Worm (Caenorhabditis elegans) whole organism, late embryonic: ENCODE data around the gene Y37H2A.18.

ENCODE experiments used
- F13H6.1 ChIP-seq: sonication (generic microtip); optimal IDR thresholded peaks from 2 replicates; lab custom pipeline; 2016; ENCODE audit warnings: missing genetic modification characterization, missing compliant biosample characterization
- K02D7.2 ChIP-seq: sonication (generic microtip); optimal IDR thresholded peaks from 2 replicates; lab custom pipeline; 2017; ENCODE audit warnings: mild to moderate bottlenecking, missing genetic modification characterization, missing compliant biosample characterization
- Y22D7AL.16 ChIP-seq: sonication (generic microtip); optimal IDR thresholded peaks from 2 replicates; lab custom pipeline; 2016; ENCODE audit warnings: missing genetic modification characterization, missing compliant biosample characterization
- ahr-1 ChIP-seq: sonication (generic microtip); optimal IDR thresholded peaks from 2 replicates; lab custom pipeline; 2016; ENCODE audit warnings: missing genetic modification characterization, missing compliant biosample characterization
- ceh-14 ChIP-seq: sonication (generic microtip); optimal IDR thresholded peaks from 2 replicates; lab custom pipeline; 2016; ENCODE audit warnings: missing genotype, missing genetic modification characterization, missing compliant biosample characterization
- ceh-18 ChIP-seq: sonication (generic microtip); optimal IDR thresholded peaks from 2 replicates; lab custom pipeline; 2016; ENCODE audit warnings: missing genetic modification characterization, missing compliant biosample characterization
- ceh-19 ChIP-seq: fragments of 200-800 bp; sonication (Bioruptor generic); optimal IDR thresholded peaks from 2 replicates; lab custom pipeline; 2018; ENCODE audit warnings: mild to moderate bottlenecking, missing genetic modification characterization, missing compliant biosample characterization
- ceh-24 ChIP-seq: sonication (generic microtip); optimal IDR thresholded peaks from 2 replicates; lab custom pipeline; 2016; ENCODE audit warnings: mild to moderate bottlenecking, missing genetic modification characterization, missing compliant biosample characterization
- ceh-30 ChIP-seq: fragments of 150-350 bp; optimal IDR thresholded peaks from 2 replicates; lab custom pipeline; 2014; ENCODE audit warnings: missing biosample characterization, missing genetic modification characterization
- ceh-34 ChIP-seq: sonication (generic microtip); optimal IDR thresholded peaks from 2 replicates; lab custom pipeline; 2016; ENCODE audit warnings: mild to moderate bottlenecking, missing genetic modification characterization, missing compliant biosample characterization
- ceh-45 ChIP-seq: fragments of 200-800 bp; sonication (Bioruptor generic); IDR thresholded peaks from 2 replicates; pipeline ENCODE4 v1.3.6; 2022; ENCODE audit warnings: missing genetic modification reagents, missing genetic modification characterization, missing compliant biosample characterization
- ceh-6 ChIP-seq: fragments of 200-800 bp; sonication (Bioruptor generic); optimal IDR thresholded peaks from 2 replicates; lab custom pipeline; 2018; ENCODE audit warnings: mild to moderate bottlenecking, missing genetic modification characterization, missing compliant biosample characterization
- ceh-9 ChIP-seq: sonication (generic microtip); optimal IDR thresholded peaks from 2 replicates; lab custom pipeline; 2016; ENCODE audit warnings: mild to moderate bottlenecking, missing genetic modification characterization, inconsistent platforms, missing compliant biosample characterization
- elt-2 ChIP-seq: sonication (generic microtip); optimal IDR thresholded peaks from 2 replicates; lab custom pipeline; 2016; ENCODE audit warnings: missing genetic modification reagents, missing genetic modification characterization, missing compliant biosample characterization
- elt-4 ChIP-seq: sonication (generic microtip); optimal IDR thresholded peaks from 2 replicates; lab custom pipeline; 2016; ENCODE audit warnings: missing genetic modification characterization, missing compliant biosample characterization
- ets-4 ChIP-seq: sonication (generic microtip); optimal IDR thresholded peaks from 2 replicates; lab custom pipeline; 2016; ENCODE audit warnings: missing genetic modification characterization, missing compliant biosample characterization
- fax-1 ChIP-seq: sonication (generic microtip); optimal IDR thresholded peaks from 2 replicates; lab custom pipeline; 2016; ENCODE audit warnings: missing genotype, missing genetic modification characterization, missing compliant biosample characterization
- gmeb-2 ChIP-seq: sonication (generic microtip); optimal IDR thresholded peaks from 2 replicates; lab custom pipeline; 2016; ENCODE audit warnings: missing genetic modification characterization, inconsistent platforms, missing compliant biosample characterization
- hlh-13 ChIP-seq: fragments of 200-800 bp; sonication (Bioruptor generic); optimal IDR thresholded peaks from 2 replicates; lab custom pipeline; 2018; ENCODE audit warnings: mild to moderate bottlenecking, missing genetic modification characterization, missing compliant biosample characterization
- hlh-30 ChIP-seq: sonication (generic microtip); optimal IDR thresholded peaks from 2 replicates; lab custom pipeline; 2017; ENCODE audit warnings: antibody characterized with exemption, missing genetic modification characterization, missing compliant biosample characterization; ENCODE audit not compliant: insufficient read depth
- hlh-8 ChIP-seq: sonication (generic microtip); optimal IDR thresholded peaks from 2 replicates; lab custom pipeline; 2016; ENCODE audit warnings: missing genotype, missing genetic modification characterization, missing compliant biosample characterization
- lim-6 ChIP-seq: sonication (generic microtip); optimal IDR thresholded peaks from 2 replicates; lab custom pipeline; 2016; ENCODE audit warnings: missing genetic modification characterization, missing compliant biosample characterization
- madf-2 ChIP-seq: sonication (generic microtip); optimal IDR thresholded peaks from 2 replicates; lab custom pipeline; 2017; ENCODE audit warnings: missing genetic modification characterization, missing compliant biosample characterization
- mec-3 ChIP-seq: sonication (generic microtip); optimal IDR thresholded peaks from 2 replicates; lab custom pipeline; 2016; ENCODE audit warnings: borderline replicate concordance, missing genetic modification characterization, missing compliant biosample characterization
- nfya-1 ChIP-seq: sonication (generic microtip); optimal IDR thresholded peaks from 2 replicates; lab custom pipeline; 2017; ENCODE audit warnings: missing genetic modification characterization, mild to moderate bottlenecking, missing compliant biosample characterization, antibody characterized with exemption, moderate library complexity
- npax-4 ChIP-seq: sonication (generic microtip); optimal IDR thresholded peaks from 2 replicates; lab custom pipeline; 2016; ENCODE audit warnings: missing genetic modification characterization, missing compliant biosample characterization
- pag-3 ChIP-seq: sonication (generic microtip); optimal IDR thresholded peaks from 2 replicates; lab custom pipeline; 2016; ENCODE audit warnings: missing compliant biosample characterization, missing genetic modification characterization, borderline replicate concordance
- pat-9 ChIP-seq: fragments of 200-800 bp; sonication (Bioruptor generic); optimal IDR thresholded peaks from 2 replicates; lab custom pipeline; 2018; ENCODE audit warnings: mild to moderate bottlenecking, missing genetic modification characterization, moderate library complexity, missing compliant biosample characterization
- pax-1 ChIP-seq: fragments of 150-350 bp; optimal IDR thresholded peaks from 2 replicates; lab custom pipeline; 2014; ENCODE audit warnings: missing biosample characterization, missing genetic modification characterization
- pha-4 ChIP-seq: fragments of 150-350 bp; optimal IDR thresholded peaks from 2 replicates; lab custom pipeline; 2018; ENCODE audit warnings: missing biosample characterization, missing genetic modification reagents, missing genetic modification characterization
- pqm-1 ChIP-seq: sonication (generic microtip); optimal IDR thresholded peaks from 2 replicates; lab custom pipeline; 2016; ENCODE audit warnings: missing genetic modification characterization, missing compliant biosample characterization
- pros-1 ChIP-seq: fragments of 150-350 bp; optimal IDR thresholded peaks from 2 replicates; lab custom pipeline; 2014; ENCODE audit warnings: missing biosample characterization, missing genetic modification reagents, missing genetic modification characterization
- ref-2 ChIP-seq: sonication (generic microtip); optimal IDR thresholded peaks from 2 replicates; lab custom pipeline; 2016; ENCODE audit warnings: missing genetic modification characterization, missing compliant biosample characterization
- rnt-1 ChIP-seq: sonication (generic microtip); optimal IDR thresholded peaks from 2 replicates; lab custom pipeline; 2016; ENCODE audit warnings: missing genetic modification characterization, missing compliant biosample characterization
- sdc-2 ChIP-seq: sonication (generic microtip); optimal IDR thresholded peaks from 2 replicates; lab custom pipeline; 2016; ENCODE audit warnings: missing genotype, missing genetic modification characterization, missing compliant biosample characterization
- syd-9 ChIP-seq: sonication (generic microtip); optimal IDR thresholded peaks from 2 replicates; lab custom pipeline; 2016; ENCODE audit warnings: mild to moderate bottlenecking, missing genetic modification characterization, moderate library complexity, missing compliant biosample characterization
- tbx-2 ChIP-seq: sonication (generic microtip); optimal IDR thresholded peaks from 2 replicates; lab custom pipeline; 2016; ENCODE audit warnings: missing genetic modification characterization, missing compliant biosample characterization
- unc-3 ChIP-seq, 2 experiments: fragments of 200-800 bp in 1 of 2; sonication (Bioruptor generic) in 1 of 2; sonication (generic microtip) in 1 of 2; conservative IDR thresholded peaks in 1 of 2; optimal IDR thresholded peaks in 1 of 2; 2 replicates each; pipeline versions ENCODE4 v1.3.6 to Lab custom; 2016 to 2022; ENCODE audit warnings: missing compliant biosample characterization in 2 of 2, missing genetic modification characterization in 2 of 2, missing genetic modification reagents in 1 of 2
- unc-42 ChIP-seq: sonication (generic microtip); optimal IDR thresholded peaks from 2 replicates; lab custom pipeline; 2016; ENCODE audit warnings: missing genotype, missing genetic modification characterization, missing compliant biosample characterization
- unc-55 ChIP-seq: sonication (generic microtip); optimal IDR thresholded peaks from 2 replicates; lab custom pipeline; 2017; ENCODE audit warnings: missing biosample characterization, missing genetic modification reagents, missing genetic modification characterization
- ztf-16 ChIP-seq: sonication (generic microtip); optimal IDR thresholded peaks from 2 replicates; lab custom pipeline; 2017; ENCODE audit warnings: missing genetic modification characterization, missing compliant biosample characterization

Y37H2A.18 gene

DNA sequence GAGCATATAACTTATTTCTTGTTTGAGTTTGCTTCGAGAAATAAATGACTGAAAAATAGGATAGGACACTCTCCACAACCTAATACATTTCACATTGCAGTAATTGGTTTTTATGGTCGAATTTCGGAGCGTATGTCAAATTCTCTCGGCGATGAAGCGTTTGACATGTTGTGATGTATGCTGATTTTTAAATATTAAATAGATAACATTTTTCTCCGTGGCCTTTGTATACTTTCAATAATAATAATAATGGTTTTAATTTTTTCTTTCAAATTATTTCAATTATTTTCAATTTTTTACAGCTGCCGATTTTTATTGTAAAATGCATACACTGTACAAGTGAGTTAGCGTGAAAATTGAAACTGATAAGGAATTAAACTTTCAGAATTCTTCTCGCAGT, 13.0 kb upstream of the Y37H2A.18 start, which contains the start of gene C14A6.3:
TSS of gene C14A6.3 (plus strand) at position 301 of the 400 bp plus-strand sequence.
- no peak for TF ChIP-seq K02D7.2 (tag; lab: Kevin White, UChicago)
- TF ChIP-seq hlh-30 (tag; lab: Kevin White, UChicago), result no peak
- no peak for TF ChIP-seq syd-9
- no peak for TF ChIP-seq elt-4
- no peak for TF ChIP-seq F13H6.1 (tag; lab: Kevin White, UChicago)
- no peak for TF ChIP-seq lim-6 (tag; lab: Kevin White, UChicago)
- no peak for TF ChIP-seq ceh-24
- no peak for TF ChIP-seq mec-3
- no peak for TF ChIP-seq hlh-8 (tag; lab: Kevin White, UChicago)
- no peak for TF ChIP-seq sdc-2 (tag; lab: Kevin White, UChicago)
- TF ChIP-seq ztf-16, result no peak
- no peak for TF ChIP-seq ceh-14 (tag; lab: Kevin White, UChicago)
- no peak for TF ChIP-seq pax-1 (tag; lab: Kevin White, UChicago)
- no peak for TF ChIP-seq elt-2 (tag; lab: Kevin White, UChicago)
- TF ChIP-seq ets-4 (tag; lab: Kevin White, UChicago), result no peak
- no peak for TF ChIP-seq Y22D7AL.16 (tag; lab: Kevin White, UChicago)
- no peak for TF ChIP-seq ref-2 (tag; lab: Kevin White, UChicago)
- no peak for TF ChIP-seq madf-2
- no peak for TF ChIP-seq ceh-30 (tag; lab: Kevin White, UChicago)

- TF ChIP-seq sdc-2 (tag; lab: Kevin White, UChicago) (no peak), mec-3 (no peak), fax-1 (no peak), ceh-18 (tag; lab: Kevin White, UChicago) (no peak), tbx-2 (tag; lab: Kevin White, UChicago) (no peak)
Observed at ce11 chrV:18144442-18144841, 11.4 kb upstream of the Y37H2A.18 start.

DNA sequence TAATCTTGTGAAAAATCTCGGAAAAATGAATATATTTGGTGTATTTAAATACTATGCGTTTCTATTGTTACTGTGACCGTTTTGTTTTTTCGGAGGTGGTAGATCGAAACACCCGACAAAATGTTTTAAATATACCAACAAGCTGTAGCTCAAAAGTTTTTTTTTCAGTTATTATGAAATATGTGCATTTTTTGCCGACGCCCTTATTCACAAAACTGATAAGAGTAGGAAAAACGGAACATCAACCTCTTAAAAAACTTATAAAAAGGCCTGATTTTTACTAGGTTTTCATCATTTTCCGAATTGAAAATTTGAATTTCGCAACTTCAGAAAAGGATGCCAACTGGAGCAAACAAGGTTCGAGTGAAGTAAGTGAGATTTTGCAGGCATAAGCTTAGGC, 10.4 kb upstream of the Y37H2A.18 start, which contains the start of gene Y37H2A.14:
TSS of gene Y37H2A.14 (plus strand) at position 301 of the 400 bp plus-strand sequence.
- TF ChIP-seq hlh-13 (GFP tag; lab: Kevin White, UChicago) (no peak), K02D7.2 (tag; lab: Kevin White, UChicago) (no peak), gmeb-2 (tag; lab: Kevin White, UChicago) (no peak), unc-42 (tag; lab: Kevin White, UChicago) (no peak), pha-4 (tag; lab: Kevin White, UChicago) (no peak), pat-9 (tag; lab: Kevin White, UChicago) (no peak), ceh-6 (no peak), Y22D7AL.16 (tag; lab: Kevin White, UChicago) (no peak), unc-55 (no peak), ceh-34 (tag; lab: Kevin White, UChicago) (no peak), npax-4 (tag; lab: Kevin White, UChicago) (no peak)
- TF ChIP-seq, all 69 proteins: peak for 0

DNA sequence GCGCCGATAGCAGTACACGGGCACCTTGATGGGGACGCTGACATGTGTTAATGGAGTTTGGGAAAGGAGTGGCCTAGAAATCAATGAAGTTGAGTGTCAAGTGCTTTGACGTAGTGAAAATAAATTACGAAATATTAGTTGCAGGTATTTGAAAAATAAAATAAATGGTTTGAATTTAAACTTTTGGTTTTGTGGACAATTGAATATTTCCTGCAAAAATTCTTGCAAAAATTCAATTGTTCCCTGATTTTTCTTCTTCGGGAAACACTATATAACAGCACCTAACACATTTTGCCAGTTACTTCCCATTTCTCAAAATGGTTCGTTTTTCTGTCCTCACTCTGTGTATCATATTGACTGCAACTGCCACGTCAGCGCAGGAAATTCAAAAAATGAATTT, 9.5 kb upstream of the Y37H2A.18 start, which contains the start of gene Y37H2A.13:
TSS of gene Y37H2A.13 (plus strand) at position 301 of the 400 bp plus-strand sequence.
- TF ChIP-seq rnt-1 (tag; lab: Kevin White, UChicago), result no peak
- TF ChIP-seq ztf-16, result no peak
- no peak for TF ChIP-seq hlh-30 (tag; lab: Kevin White, UChicago)
- no peak for TF ChIP-seq ref-2 (tag; lab: Kevin White, UChicago)
- no peak for TF ChIP-seq ceh-45 (GFP tag; lab: Robert Waterston, UW)
- TF ChIP-seq pax-1 (tag; lab: Kevin White, UChicago), result no peak
- no peak for TF ChIP-seq ahr-1
- TF ChIP-seq pqm-1 (tag; lab: Kevin White, UChicago), result no peak
- no peak for TF ChIP-seq pag-3 (tag; lab: Kevin White, UChicago)
- no peak for TF ChIP-seq ceh-19
- no peak for TF ChIP-seq gmeb-2 (tag; lab: Kevin White, UChicago)
- no peak for TF ChIP-seq pros-1 (tag; lab: Kevin White, UChicago)
- no peak for TF ChIP-seq sdc-2 (tag; lab: Kevin White, UChicago)
- no peak for TF ChIP-seq nfya-1
- no peak for TF ChIP-seq elt-2 (tag; lab: Kevin White, UChicago)
- TF ChIP-seq ceh-6, result no peak
- no peak for TF ChIP-seq ets-4 (tag; lab: Kevin White, UChicago)
- no peak for TF ChIP-seq ceh-9 (tag; lab: Kevin White, UChicago)
- no peak for TF ChIP-seq unc-3 (GFP tag; conservative IDR thresholded peaks at IDR 0.05; lab: Robert Waterston, UW)
- TF ChIP-seq unc-3 (tag; optimal IDR thresholded peaks at IDR 0.05; lab: Kevin White, UChicago), result no peak
- TF ChIP-seq Y22D7AL.16 (tag; lab: Kevin White, UChicago), result no peak
